Fruit fly (Drosophila melanogaster) whole organism, embryonic: Measurements from ENCODE around the gene Pbp45.
A peak's percentile ranks its signal among the peaks of the same experiment; 100 is the strongest.

ENCODE experiments used
- Atf-2 ChIP-seq: fragments of 200-800 bp; sonication (Bioruptor generic); optimal IDR thresholded peaks from 2 replicates; lab custom pipeline; 2016; ENCODE audit warnings: missing biosample characterization, missing genetic modification characterization
- BEAF-32 ChIP-seq: fragments of 200-800 bp; sonication (Bioruptor generic); optimal IDR thresholded peaks from 3 replicates; lab custom pipeline; 2017; ENCODE audit warnings: missing biosample characterization, missing genetic modification characterization, mild to moderate bottlenecking, moderate library complexity, missing genetic modification reagents
- Blimp-1 ChIP-seq: fragments of 200-800 bp; sonication (Bioruptor generic); optimal IDR thresholded peaks from 3 replicates; lab custom pipeline; 2018; ENCODE audit warnings: missing biosample characterization, missing genetic modification characterization, mild to moderate bottlenecking, moderate library complexity, missing genetic modification reagents
- Bteb2 ChIP-seq: fragments of 200-800 bp; sonication (Bioruptor generic); optimal IDR thresholded peaks from 2 replicates; lab custom pipeline; 2016; ENCODE audit warnings: missing biosample characterization, missing genetic modification characterization
- C15 ChIP-seq: fragments of 200-800 bp; sonication (Bioruptor generic); IDR thresholded peaks from 3 replicates; pipeline ENCODE4 v1.3.6; 2022; ENCODE audit warnings: missing biosample characterization, missing genetic modification characterization
- CG11560 ChIP-seq: fragments of 200-800 bp; sonication (Bioruptor generic); IDR thresholded peaks from 3 replicates; pipeline ENCODE4 v1.3.6; 2022; ENCODE audit warnings: missing biosample characterization, missing genetic modification characterization
- CG11695 ChIP-seq: fragments of 200-800 bp; sonication (Bioruptor generic); IDR thresholded peaks from 3 replicates; pipeline ENCODE4 v1.3.6; 2022; ENCODE audit warnings: missing biosample characterization, missing genetic modification characterization
- CG12219 ChIP-seq: fragments of 200-800 bp; sonication (Bioruptor generic); optimal IDR thresholded peaks from 3 replicates; lab custom pipeline; 2018; ENCODE audit warnings: missing biosample characterization, mild to moderate bottlenecking, missing genetic modification characterization
- CG12659 ChIP-seq: fragments of 200-800 bp; sonication (Bioruptor generic); optimal IDR thresholded peaks from 3 replicates; lab custom pipeline; 2017; ENCODE audit warnings: mild to moderate bottlenecking, missing biosample characterization, missing genetic modification reagents, missing genetic modification characterization
- CG13624 ChIP-seq: fragments of 200-800 bp; sonication (Bioruptor generic); optimal IDR thresholded peaks from 2 replicates; lab custom pipeline; 2016; ENCODE audit warnings: missing biosample characterization, missing genetic modification characterization
- CG13775 ChIP-seq: fragments of 200-800 bp; sonication (Bioruptor generic); optimal IDR thresholded peaks from 3 replicates; lab custom pipeline; 2017; ENCODE audit warnings: missing biosample characterization, mild to moderate bottlenecking, missing genetic modification characterization
- CG14860 ChIP-seq: fragments of 200-800 bp; sonication (Bioruptor generic); IDR thresholded peaks from 3 replicates; pipeline ENCODE4 v1.3.6; 2022; ENCODE audit warnings: missing biosample characterization, missing genetic modification characterization; ENCODE audit not compliant: partially characterized antibody
- CG15601 ChIP-seq: fragments of 200-800 bp; sonication (Bioruptor generic); optimal IDR thresholded peaks from 3 replicates; lab custom pipeline; 2019; ENCODE audit warnings: missing biosample characterization, mild to moderate bottlenecking, missing genetic modification characterization, moderate library complexity
- CG16863 ChIP-seq: fragments of 200-800 bp; sonication (Bioruptor generic); optimal IDR thresholded peaks from 3 replicates; lab custom pipeline; 2016; ENCODE audit warnings: missing biosample characterization, missing genetic modification characterization
- CG17385 ChIP-seq: fragments of 200-800 bp; sonication (Bioruptor generic); optimal IDR thresholded peaks from 3 replicates; lab custom pipeline; 2018; ENCODE audit warnings: missing biosample characterization, mild to moderate bottlenecking, missing genetic modification characterization
- CG3407 ChIP-seq: fragments of 200-800 bp; sonication (Bioruptor generic); optimal IDR thresholded peaks from 2 replicates; lab custom pipeline; 2018; ENCODE audit warnings: missing biosample characterization, mild to moderate bottlenecking, missing genetic modification characterization
- CG4282 ChIP-seq: fragments of 200-800 bp; sonication (Bioruptor generic); optimal IDR thresholded peaks from 2 replicates; lab custom pipeline; 2016; ENCODE audit warnings: missing biosample characterization, missing genetic modification characterization
- CG4854 ChIP-seq: fragments of 200-800 bp; sonication (Bioruptor generic); optimal IDR thresholded peaks from 2 replicates; lab custom pipeline; 2016; ENCODE audit warnings: missing biosample characterization, missing genetic modification characterization, inconsistent platforms
- CG7556 ChIP-seq: fragments of 200-800 bp; sonication (Bioruptor generic); optimal IDR thresholded peaks from 2 replicates; lab custom pipeline; 2017; ENCODE audit warnings: missing biosample characterization, mild to moderate bottlenecking, missing genetic modification characterization
- CG7963 ChIP-seq: fragments of 200-800 bp; sonication (Bioruptor generic); IDR thresholded peaks from 3 replicates; pipeline ENCODE4 v1.3.6; 2022; ENCODE audit warnings: missing biosample characterization, missing genetic modification characterization; ENCODE audit not compliant: partially characterized antibody
- CG7987 ChIP-seq: fragments of 200-800 bp; sonication (Bioruptor generic); optimal IDR thresholded peaks from 2 replicates; lab custom pipeline; 2018; ENCODE audit warnings: missing biosample characterization, mild to moderate bottlenecking, missing genetic modification characterization, moderate library complexity
- CG8359 ChIP-seq: fragments of 200-800 bp; sonication (Bioruptor generic); optimal IDR thresholded peaks from 2 replicates; lab custom pipeline; 2017; ENCODE audit warnings: missing biosample characterization, mild to moderate bottlenecking, missing genetic modification characterization, borderline replicate concordance
- CG8478 ChIP-seq: fragments of >200 bp; optimal IDR thresholded peaks from 2 replicates; lab custom pipeline; 2018
- CTCF ChIP-seq: fragments of 200-800 bp; sonication (Bioruptor generic); optimal IDR thresholded peaks from 2 replicates; lab custom pipeline; 2017; ENCODE audit warnings: missing biosample characterization, mild to moderate bottlenecking, missing genetic modification characterization, moderate library complexity
- Dp ChIP-seq: fragments of 200-800 bp; sonication (Bioruptor generic); optimal IDR thresholded peaks from 2 replicates; lab custom pipeline; 2018; ENCODE audit warnings: missing biosample characterization, mild to moderate bottlenecking, missing genetic modification characterization, moderate library complexity
- E2f1 ChIP-seq: fragments of 200-800 bp; sonication (Bioruptor generic); IDR thresholded peaks from 2 replicates; pipeline ENCODE4 v1.3.6; 2022; ENCODE audit warnings: missing biosample characterization, missing genetic modification characterization
- Fer2 ChIP-seq: fragments of 200-800 bp; sonication (Bioruptor generic); optimal IDR thresholded peaks from 2 replicates; lab custom pipeline; 2018; ENCODE audit warnings: missing biosample characterization, mild to moderate bottlenecking, missing genetic modification characterization, moderate library complexity
- HLH4C ChIP-seq: fragments of 200-800 bp; sonication (Bioruptor generic); IDR thresholded peaks from 3 replicates; pipeline ENCODE4 v1.3.6; 2022; ENCODE audit warnings: missing biosample characterization, missing genetic modification characterization; ENCODE audit not compliant: partially characterized antibody
- HmgZ ChIP-seq: fragments of 200-800 bp; sonication (Bioruptor generic); optimal IDR thresholded peaks from 2 replicates; lab custom pipeline; 2018; ENCODE audit warnings: missing biosample characterization, mild to moderate bottlenecking, missing genetic modification characterization
- Hmr ChIP-seq: fragments of 200-800 bp; sonication (Bioruptor generic); optimal IDR thresholded peaks from 3 replicates; lab custom pipeline; 2017; ENCODE audit warnings: mild to moderate bottlenecking, missing biosample characterization, missing genetic modification reagents, missing genetic modification characterization
- Mrtf ChIP-seq: fragments of 200-800 bp; sonication (Bioruptor generic); IDR thresholded peaks from 3 replicates; pipeline ENCODE4 v1.3.6; 2022; ENCODE audit warnings: missing biosample characterization, missing genetic modification characterization
- Oli ChIP-seq: fragments of 200-800 bp; sonication (Bioruptor generic); optimal IDR thresholded peaks from 2 replicates; lab custom pipeline; 2018; ENCODE audit warnings: missing biosample characterization, mild to moderate bottlenecking, missing genetic modification characterization, moderate library complexity
- Optix ChIP-seq: fragments of 200-800 bp; sonication (Bioruptor generic); IDR thresholded peaks from 3 replicates; pipeline ENCODE4 v1.3.6; 2022; ENCODE audit warnings: missing biosample characterization, missing genetic modification characterization
- YL-1 ChIP-seq: fragments of 200-800 bp; sonication (Bioruptor generic); optimal IDR thresholded peaks from 3 replicates; lab custom pipeline; 2017; ENCODE audit warnings: missing biosample characterization, mild to moderate bottlenecking, missing genetic modification characterization
- btn ChIP-seq: fragments of 200-800 bp; sonication (Bioruptor generic); optimal IDR thresholded peaks from 2 replicates; lab custom pipeline; 2016; ENCODE audit warnings: missing biosample characterization, missing genetic modification characterization
- dati ChIP-seq: fragments of 200-800 bp; sonication (Bioruptor generic); IDR thresholded peaks from 2 replicates; pipeline ENCODE4 v1.3.6; 2022; ENCODE audit warnings: missing biosample characterization, missing genetic modification characterization
- dimm ChIP-seq: fragments of 200-800 bp; sonication (Bioruptor generic); IDR thresholded peaks from 2 replicates; pipeline ENCODE4 v1.3.6; 2022; ENCODE audit warnings: missing biosample characterization, missing genetic modification characterization
- disco-r ChIP-seq: fragments of 200-800 bp; sonication (Bioruptor generic); optimal IDR thresholded peaks from 2 replicates; lab custom pipeline; 2016; ENCODE audit warnings: missing biosample characterization, missing genetic modification characterization
- en ChIP-seq: fragments of 200-800 bp; sonication (Bioruptor generic); optimal IDR thresholded peaks from 2 replicates; lab custom pipeline; 2016; ENCODE audit warnings: missing biosample characterization, missing genetic modification characterization
- fu2 ChIP-seq: fragments of 200-800 bp; sonication (Bioruptor generic); optimal IDR thresholded peaks from 2 replicates; lab custom pipeline; 2016; ENCODE audit warnings: missing biosample characterization, missing genetic modification characterization
- hbn ChIP-seq: fragments of 200-800 bp; sonication (Bioruptor generic); IDR thresholded peaks from 2 replicates; pipeline ENCODE4 v1.3.6; 2022; ENCODE audit warnings: missing biosample characterization, missing genetic modification characterization; ENCODE audit not compliant: partially characterized antibody
- kay ChIP-seq: fragments of 200-800 bp; sonication (Bioruptor generic); optimal IDR thresholded peaks from 2 replicates; lab custom pipeline; 2016; ENCODE audit warnings: missing biosample characterization, missing genetic modification characterization
- mld ChIP-seq: fragments of 200-800 bp; sonication (Bioruptor generic); IDR thresholded peaks from 3 replicates; pipeline ENCODE4 v1.3.6; 2022; ENCODE audit warnings: missing biosample characterization, missing genetic modification characterization; ENCODE audit not compliant: partially characterized antibody
- nerfin-2 ChIP-seq: fragments of 200-800 bp; sonication (Bioruptor generic); IDR thresholded peaks from 2 replicates; pipeline ENCODE4 v1.3.6; 2022; ENCODE audit warnings: missing biosample characterization, missing genetic modification characterization; ENCODE audit not compliant: partially characterized antibody
- org-1 ChIP-seq: fragments of 200-800 bp; sonication (Bioruptor generic); optimal IDR thresholded peaks from 2 replicates; lab custom pipeline; 2017; ENCODE audit warnings: missing biosample characterization, missing genetic modification characterization
- pb ChIP-seq: fragments of 200-800 bp; sonication (Bioruptor generic); optimal IDR thresholded peaks from 3 replicates; lab custom pipeline; 2016; ENCODE audit warnings: missing biosample characterization, missing genetic modification characterization
- psq ChIP-seq: fragments of 200-800 bp; sonication (Bioruptor generic); optimal IDR thresholded peaks from 2 replicates; lab custom pipeline; 2017; ENCODE audit warnings: missing biosample characterization, missing genetic modification characterization
- scrt ChIP-seq: fragments of 200-800 bp; sonication (Bioruptor generic); optimal IDR thresholded peaks from 2 replicates; lab custom pipeline; 2018; ENCODE audit warnings: missing biosample characterization, mild to moderate bottlenecking, missing genetic modification characterization, moderate library complexity
- tio ChIP-seq: fragments of 200-800 bp; sonication (Bioruptor generic); optimal IDR thresholded peaks from 2 replicates; lab custom pipeline; 2017; ENCODE audit warnings: missing biosample characterization, missing genetic modification characterization, inconsistent platforms
- tll ChIP-seq, 2 experiments: fragments of 200-800 bp in 1 of 2; fragments of >200 bp in 1 of 2; sonication (Bioruptor generic) in 1 of 2; optimal IDR thresholded peaks; 2 replicates each; lab custom pipeline; 2017 to 2019; ENCODE audit warnings: missing biosample characterization in 2 of 2, missing genetic modification characterization in 2 of 2, mild to moderate bottlenecking in 1 of 2, moderate library complexity in 1 of 2
- zfh2 ChIP-seq: fragments of 200-800 bp; sonication (Bioruptor generic); optimal IDR thresholded peaks from 2 replicates; lab custom pipeline; 2016; ENCODE audit warnings: missing biosample characterization, missing genetic modification characterization

Gene Pbp45

dm6 chr3R:15857189-15857767, 18.0 kb upstream of the Pbp45 start, which contains the start of gene Hmt-1 (continued):
- no peak for TF ChIP-seq hbn (GFP tag; lab: Robert Waterston, UW)
- no peak for TF ChIP-seq CG7987 (GFP tag; lab: Kevin White, UChicago)
- TF ChIP-seq tio (GFP tag; lab: Kevin White, UChicago) = no peak
- no peak for TF ChIP-seq dimm (GFP tag; lab: Robert Waterston, UW)
- no peak for TF ChIP-seq kay (GFP tag; lab: Kevin White, UChicago)
- TF ChIP-seq psq (GFP tag; lab: Kevin White, UChicago) = no peak
- TF ChIP-seq Blimp-1 (GFP tag; lab: Kevin White, UChicago) = no peak
- no peak for TF ChIP-seq en (GFP tag; lab: Kevin White, UChicago)
- peak; percentile 53 for TF ChIP-seq YL-1 (GFP tag; lab: Kevin White, UChicago)
- peak; percentile 42 for TF ChIP-seq HmgZ (tag; lab: Kevin White, UChicago)
- TF ChIP-seq Mrtf (GFP tag; lab: Robert Waterston, UW) = no peak
- TF ChIP-seq Bteb2 (GFP tag; lab: Kevin White, UChicago) = no peak
- no peak for TF ChIP-seq fu2 (GFP tag; lab: Kevin White, UChicago)
- TF ChIP-seq CG4282 (GFP tag; lab: Kevin White, UChicago) = no peak
- no peak for TF ChIP-seq CG13624
- TF ChIP-seq zfh2 (GFP tag; lab: Kevin White, UChicago) = no peak
- no peak for TF ChIP-seq CG8359 (GFP tag; lab: Kevin White, UChicago)
- TF ChIP-seq CG4854 (GFP tag; lab: Kevin White, UChicago) = no peak
- TF ChIP-seq CG8478 (lab: Kevin White, UChicago) = no peak
- TF ChIP-seq Hmr = peak; percentile 8
- TF ChIP-seq org-1 = no peak
- TF ChIP-seq Atf-2 (GFP tag; lab: Kevin White, UChicago) = no peak
- TF ChIP-seq CG12659 = peak; percentile 54
- no peak for TF ChIP-seq CG12219
- TF ChIP-seq CG17385 (GFP tag; lab: Kevin White, UChicago) = no peak
- TF ChIP-seq CG14860 = no peak
- TF ChIP-seq BEAF-32 = peak; percentile 47
- TF ChIP-seq CG11560 (tag; lab: Robert Waterston, UW) = no peak
- no peak for TF ChIP-seq CG16863 (GFP tag; lab: Kevin White, UChicago)
- TF ChIP-seq CG15601 = no peak
- TF ChIP-seq btn (GFP tag; lab: Kevin White, UChicago) = no peak
- TF ChIP-seq Dp (GFP tag; lab: Kevin White, UChicago) = peak; percentile 94
- no peak for TF ChIP-seq HLH4C (GFP tag; lab: Robert Waterston, UW)
- no peak for TF ChIP-seq Fer2
- no peak for TF ChIP-seq CG7556 (GFP tag; lab: Kevin White, UChicago)
- TF ChIP-seq pb (GFP tag; lab: Kevin White, UChicago) = no peak
- TF ChIP-seq CG7963 = no peak
- TF ChIP-seq E2f1 (GFP tag; lab: Robert Waterston, UW) = no peak
- no peak for TF ChIP-seq CTCF
- no peak for TF ChIP-seq mld
- TF ChIP-seq disco-r (GFP tag; lab: Kevin White, UChicago) = no peak
- TF ChIP-seq nerfin-2 (GFP tag; lab: Robert Waterston, UW) = no peak
- TF ChIP-seq C15 (GFP tag; lab: Robert Waterston, UW) = no peak
- no peak for TF ChIP-seq Oli (tag; lab: Kevin White, UChicago)
- TF ChIP-seq CG13775 = no peak
- no peak for TF ChIP-seq CG3407
- no peak for TF ChIP-seq dati (GFP tag; lab: Robert Waterston, UW)
- no peak for TF ChIP-seq CG11695 (GFP tag; lab: Robert Waterston, UW)
- no peak for TF ChIP-seq scrt (GFP tag; lab: Kevin White, UChicago)
- no peak for TF ChIP-seq Optix
- TF ChIP-seq tll (GFP tag; optimal IDR thresholded peaks at IDR 0.05; lab: Kevin White, UChicago) = no peak
